Worm (Caenorhabditis elegans) whole organism, dauer: ENCODE data around the gene C32D5.14.

Experiments used
- unc-62 ChIP-seq: sonication (generic microtip); optimal IDR thresholded peaks from 2 replicates; lab custom pipeline; 2017; ENCODE audit warnings: missing biosample characterization, missing genetic modification reagents, missing genetic modification characterization

C32D5.14 gene

ce11 chrII:6383183-6383695 lies 48.0 kb downstream of the C32D5.14 start, which contains the start of gene F58F12.1:
Gene F58F12.1, plus strand, starts transcription at chrII:6383645.
- no peak for TF ChIP-seq unc-62
